Fruit fly (Drosophila melanogaster) Kc167 (cell line): ENCODE data around the gene Ski6.
A peak's percentile ranks its signal among the peaks of the same experiment; 100 is the strongest.

Source experiments
- Myc ChIP-seq: fragments of >200 bp; optimal IDR thresholded peaks from 2 replicates; lab custom pipeline; 2017; ENCODE audit warnings: missing external identifiers
- Sin3A ChIP-seq: fragments of >200 bp; optimal IDR thresholded peaks from 2 replicates; lab custom pipeline; 2018; ENCODE audit warnings: missing external identifiers
- h ChIP-seq: fragments of >200 bp; optimal IDR thresholded peaks from 3 replicates; lab custom pipeline; 2018; ENCODE audit warnings: missing external identifiers
- insv ChIP-seq: fragments of >200 bp; optimal IDR thresholded peaks from 3 replicates; lab custom pipeline; 2018; ENCODE audit warnings: missing external identifiers
- psq ChIP-seq: fragments of >200 bp; optimal IDR thresholded peaks from 2 replicates; lab custom pipeline; 2017; ENCODE audit warnings: missing external identifiers
- ttk ChIP-seq: sonication (Bioruptor generic); optimal IDR thresholded peaks from 2 replicates; lab custom pipeline; 2017; ENCODE audit warnings: missing external identifiers

Gene Ski6

DNA sequence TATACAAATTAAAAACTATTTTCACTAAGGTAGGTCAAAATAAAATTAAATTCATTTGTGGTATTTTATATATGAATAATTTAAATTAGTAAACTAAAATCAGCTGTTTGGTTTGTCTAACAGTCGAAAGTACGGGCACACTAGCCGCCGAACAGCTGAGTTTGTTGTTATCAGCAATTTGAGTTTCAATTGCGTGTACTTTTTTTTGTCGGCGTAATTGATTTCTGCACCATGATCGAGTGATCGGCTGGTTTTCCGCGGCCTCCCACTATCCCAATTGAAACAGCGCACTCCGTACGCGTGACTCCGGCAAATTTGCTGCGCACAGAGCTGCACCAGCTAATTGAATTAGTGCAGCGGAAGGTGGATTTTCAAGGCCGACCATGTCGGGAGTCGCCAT is 43.1 kb downstream of the Ski6 start, which contains the start of gene Alg7:
Gene Alg7, plus strand, starts transcription at position 153 of the 400 bp plus-strand sequence.
- TF ChIP-seq insv (lab: Kevin White, UChicago) (peak; percentile 53), ttk (lab: Kevin White, UChicago) (no peak), Myc (lab: Kevin White, UChicago) (no peak)

DNA sequence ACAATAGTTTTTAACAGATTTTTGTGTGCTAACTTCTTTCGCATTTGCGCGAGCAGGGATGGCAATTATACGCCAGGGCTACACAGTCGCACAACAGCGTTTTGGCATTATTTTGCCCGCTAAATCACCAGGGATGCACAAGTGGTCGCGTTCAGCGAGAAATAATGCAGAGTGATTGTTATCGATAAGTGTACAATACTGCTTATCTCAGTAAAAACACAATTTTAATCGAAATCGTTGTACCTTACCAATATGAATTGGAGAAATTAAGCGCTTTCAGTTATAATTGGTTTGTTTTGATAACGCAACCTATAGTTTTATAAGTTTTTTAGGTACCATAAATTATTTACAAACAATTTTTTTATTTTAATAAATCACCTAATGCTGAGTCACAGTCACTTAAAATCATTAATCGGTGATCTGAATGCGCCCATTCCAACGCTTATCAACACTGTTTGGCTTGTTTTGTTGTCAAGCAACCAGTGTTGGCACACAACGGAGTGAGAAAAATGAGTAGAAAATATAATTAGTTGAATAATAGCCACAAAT is 45.5 kb downstream of the Ski6 start, which contains the start of the genes Sfmbt and CG5439:
Gene Sfmbt, minus strand, starts transcription at position 85 of the 549 bp plus-strand sequence.
Gene CG5439, plus strand, starts transcription at position 450 of the 549 bp plus-strand sequence.
- TF ChIP-seq Myc (lab: Kevin White, UChicago) (no peak), Sin3A (lab: Kevin White, UChicago) (no peak), ttk (lab: Kevin White, UChicago) (no peak), insv (lab: Kevin White, UChicago) (no peak), h (lab: Kevin White, UChicago) (no peak), psq (lab: Kevin White, UChicago) (no peak)

DNA sequence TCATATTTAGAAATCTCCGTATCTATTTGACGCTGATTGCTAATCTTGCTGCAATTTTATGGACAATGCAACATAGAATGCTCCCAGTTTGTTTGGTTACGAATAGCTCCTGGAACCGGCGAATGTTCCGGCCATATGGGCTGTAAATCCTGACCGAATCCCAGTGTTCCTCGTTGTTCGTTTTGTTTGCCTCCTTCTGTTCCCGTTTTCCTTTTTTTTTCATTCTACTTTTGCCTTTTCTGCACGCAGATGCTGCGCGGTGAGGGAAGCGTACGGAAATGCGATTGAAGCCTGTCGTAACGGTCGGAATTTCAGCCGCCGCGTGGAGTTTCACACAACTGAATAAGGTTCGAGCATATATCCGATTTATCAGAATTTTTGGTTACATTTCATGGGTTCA is 46.1 kb downstream of the Ski6 start, which contains the start of gene CG43925:
Gene CG43925, plus strand, starts transcription at position 301 of the 400 bp plus-strand sequence.
- TF ChIP-seq h (lab: Kevin White, UChicago), result no peak
- TF ChIP-seq Sin3A (lab: Kevin White, UChicago), result no peak
- no peak for TF ChIP-seq Myc (lab: Kevin White, UChicago)
- TF ChIP-seq insv (lab: Kevin White, UChicago), result no peak
- no peak for TF ChIP-seq psq (lab: Kevin White, UChicago)
- TF ChIP-seq ttk (lab: Kevin White, UChicago), result no peak
